Worm (Caenorhabditis elegans): ENCODE data around the gene Y49A3A.3.

Gene Y49A3A.3

ce11 chrV:14355738-14356368 lies 1.6 kb downstream of the Y49A3A.3 start, which contains the start of gene cyn-1:
cyn-1 (plus strand) TSS chrV:14356076.
- TF ChIP-seq ceh-28 (tag; optimal IDR thresholded peaks at IDR 0.05) = no peak
- TF ChIP-seq nhr-25 (tag; optimal IDR thresholded peaks at IDR 0.05; ENCODE audit: borderline replicate concordance, insufficient read depth) = peak; percentile 25
- no peak for TF ChIP-seq dmd-8 (GFP tag; IDR thresholded peaks at IDR 0.05)
- peak in 1 of 2 experiments; percentile 20 for TF ChIP-seq mdl-1 (tag; optimal IDR thresholded peaks at IDR 0.05)
- peak; percentile 54 for TF ChIP-seq nhr-77 (tag; optimal IDR thresholded peaks at IDR 0.05)
- peak; percentile 69 for TF ChIP-seq fkh-10 (GFP tag; optimal IDR thresholded peaks at IDR 0.05)
- TF ChIP-seq nhr-11 (tag; optimal IDR thresholded peaks at IDR 0.05) = peak; percentile 34
- TF ChIP-seq pha-4 (GFP tag; IDR thresholded peaks at IDR 0.05) = peak; percentile 49; the same call in 1 of the 2 replicates
- peak; percentile 72 for TF ChIP-seq pha-4 (tag; optimal IDR thresholded peaks at IDR 0.05)
- TF ChIP-seq snpc-1.2 (GFP tag; IDR thresholded peaks at IDR 0.05) = no peak
- TF ChIP-seq ceh-32 (tag; optimal IDR thresholded peaks at IDR 0.05; ENCODE audit: poor library complexity) = no peak
- TF ChIP-seq cey-2 (tag; optimal IDR thresholded peaks at IDR 0.05; ENCODE audit: borderline replicate concordance, insufficient read depth) = no peak
- no peak for TF ChIP-seq Y48G9A.11 (GFP tag; IDR thresholded peaks at IDR 0.05)
- TF ChIP-seq F10B5.3 (tag; optimal IDR thresholded peaks at IDR 0.05) = peak; percentile 40
- peak; percentile 1 for TF ChIP-seq F49E8.2 (tag; optimal IDR thresholded peaks at IDR 0.05; ENCODE audit: borderline replicate concordance)
- peak; percentile 73 for TF ChIP-seq rbr-2 (tag; optimal IDR thresholded peaks at IDR 0.05)
- TF ChIP-seq nhr-6 (tag; optimal IDR thresholded peaks at IDR 0.05) = peak; percentile 96
- TF ChIP-seq daf-16 (GFP tag; optimal IDR thresholded peaks at IDR 0.05) = no peak
- TF ChIP-seq daf-16 (tag; optimal IDR thresholded peaks at IDR 0.05) = peak; percentile 20
- no peak for TF ChIP-seq zfp-3 (GFP tag; conservative IDR thresholded peaks at IDR 0.05)
- no peak for TF ChIP-seq pqm-1 (tag; optimal IDR thresholded peaks at IDR 0.05)
- peak; percentile 97 for TF ChIP-seq dpl-1 (GFP tag; optimal IDR thresholded peaks at IDR 0.05)
- no peak for TF ChIP-seq lir-3 (tag; optimal IDR thresholded peaks at IDR 0.05)
- peak; percentile 86 for TF ChIP-seq mep-1 (tag; optimal IDR thresholded peaks at IDR 0.05)
- TF ChIP-seq egl-27 (tag; optimal IDR thresholded peaks at IDR 0.05) = no peak
- no peak for TF ChIP-seq lin-1 (GFP tag; IDR thresholded peaks at IDR 0.05)
- TF ChIP-seq F44E2.7 (GFP tag; IDR thresholded peaks at IDR 0.05) = no peak
- peak; percentile 31 for TF ChIP-seq aha-1 (tag)
- TF ChIP-seq zip-11 (GFP tag; IDR thresholded peaks at IDR 0.05) = no peak
- TF ChIP-seq nhr-42 (GFP tag; IDR thresholded peaks at IDR 0.05) = no peak
- TF ChIP-seq ceh-20 (GFP tag; IDR thresholded peaks at IDR 0.05) = no peak
- 0 out of 2 replicates have a peak, but pooled peaks have one; percentile 14 for TF ChIP-seq arid-1 (GFP tag; conservative IDR thresholded peaks at IDR 0.05)
- peak; percentile 54 for TF ChIP-seq jun-1 (tag; optimal IDR thresholded peaks at IDR 0.05)
- peak; percentile 51 for TF ChIP-seq nhr-28 (tag; optimal IDR thresholded peaks at IDR 0.05)
- TF ChIP-seq ZK337.2 (GFP tag; IDR thresholded peaks at IDR 0.05) = no peak
- no peak for TF ChIP-seq set-16 (GFP tag; IDR thresholded peaks at IDR 0.05)
- peak in 1 of 2 experiments; percentile 93 for TF ChIP-seq lsy-2 (tag; optimal IDR thresholded peaks at IDR 0.05)
- peak; percentile 72 for TF ChIP-seq T20F7.1 (GFP tag; optimal IDR thresholded peaks at IDR 0.05)
- TF ChIP-seq nhr-41 (GFP tag; IDR thresholded peaks at IDR 0.05) = no peak
- peak; percentile 24 for TF ChIP-seq nhr-48 (tag; optimal IDR thresholded peaks at IDR 0.05)
- TF ChIP-seq nhr-102 (tag; optimal IDR thresholded peaks at IDR 0.05) = peak; percentile 71
- peak; percentile 52 for TF ChIP-seq hlh-30 (tag; optimal IDR thresholded peaks at IDR 0.05; ENCODE audit: insufficient read depth)
- peak; percentile 61 for TF ChIP-seq duxl-1 (tag; optimal IDR thresholded peaks at IDR 0.05; ENCODE audit: poor library complexity)
- TF ChIP-seq lin-38 (GFP tag; IDR thresholded peaks at IDR 0.05) = peak; percentile 84
- TF ChIP-seq mes-2 (tag; optimal IDR thresholded peaks at IDR 0.05; ENCODE audit: poor library complexity, severe bottlenecking) = peak; percentile 93
- TF ChIP-seq ztf-7 (tag; optimal IDR thresholded peaks at IDR 0.05) = peak; percentile 53
- TF ChIP-seq spr-1 (tag; optimal IDR thresholded peaks at IDR 0.05) = peak; percentile 66
- TF ChIP-seq dmd-6 (GFP tag; IDR thresholded peaks at IDR 0.05) = peak; percentile 55; the same call in 1 of the 2 replicates
- TF ChIP-seq F37D6.2 (tag; optimal IDR thresholded peaks at IDR 0.05) = peak; percentile 40
- TF ChIP-seq tra-1 (GFP tag; IDR thresholded peaks at IDR 0.05) = no peak

All from whole organism, L4 larva.